Fruit fly (Drosophila melanogaster): ENCODE results near the gene CG8003.

CG8003 gene

dm6 chr3L:10660744-10661589, at the start of gene CG8003, which contains the start of gene CG32066 (continued):
- TF ChIP-seq Fer2 (tag; optimal IDR thresholded peaks at IDR 0.05), result no peak
- TF ChIP-seq Hey (tag; optimal IDR thresholded peaks at IDR 0.05), result no peak
- TF ChIP-seq jigr1 (GFP tag; IDR thresholded peaks at IDR 0.05), result no peak
- TF ChIP-seq CG17612 (GFP tag; IDR thresholded peaks at IDR 0.05), result no peak
- TF ChIP-seq Dref (GFP tag; IDR thresholded peaks at IDR 0.05), result no peak
- no peak for TF ChIP-seq Neu2 (GFP tag; optimal IDR thresholded peaks at IDR 0.05; ENCODE audit: borderline replicate concordance)
- TF ChIP-seq CG3065 (GFP tag; optimal IDR thresholded peaks at IDR 0.05), result no peak
- TF ChIP-seq CG8924 (tag; optimal IDR thresholded peaks at IDR 0.05), result peak; percentile 56
- no peak for TF ChIP-seq Sox100B (GFP tag; optimal IDR thresholded peaks at IDR 0.05)
- no peak for TF ChIP-seq CG17912 (GFP tag; optimal IDR thresholded peaks at IDR 0.05)
- peak; percentile 48 for TF ChIP-seq dmrt11E (tag; optimal IDR thresholded peaks at IDR 0.05)
- peak; percentile 64 for TF ChIP-seq CG30403 (GFP tag; optimal IDR thresholded peaks at IDR 0.05)
- peak; percentile 5 for TF ChIP-seq Ets97D (GFP tag; optimal IDR thresholded peaks at IDR 0.05)
- TF ChIP-seq zf30C (GFP tag; optimal IDR thresholded peaks at IDR 0.05), result peak; percentile 12
- TF ChIP-seq ab (GFP tag; optimal IDR thresholded peaks at IDR 0.05), result no peak
- peak; percentile 12 for TF ChIP-seq ind (GFP tag; optimal IDR thresholded peaks at IDR 0.05)
- peak; percentile 8 for TF ChIP-seq CG12769 (tag; optimal IDR thresholded peaks at IDR 0.05)
- TF ChIP-seq pnt (GFP tag; optimal IDR thresholded peaks at IDR 0.05), result no peak
- no peak for TF ChIP-seq cato (GFP tag; optimal IDR thresholded peaks at IDR 0.05; ENCODE audit: borderline replicate concordance)
- TF ChIP-seq ftz-f1 (GFP tag; optimal IDR thresholded peaks at IDR 0.05), result no peak
- peak; percentile 16 for TF ChIP-seq Hmr (GFP tag; optimal IDR thresholded peaks at IDR 0.05)
- no peak for TF ChIP-seq jing (GFP tag; optimal IDR thresholded peaks at IDR 0.05)
- no peak for TF ChIP-seq TFAM (GFP tag; optimal IDR thresholded peaks at IDR 0.05)
- TF ChIP-seq Ssrp (tag; optimal IDR thresholded peaks at IDR 0.05), result peak; percentile 22
- TF ChIP-seq nerfin-1 (tag; optimal IDR thresholded peaks at IDR 0.05), result peak; percentile 96
- TF ChIP-seq sens-2 (GFP tag; IDR thresholded peaks at IDR 0.05), result no peak
- TF ChIP-seq CG3407 (GFP tag; optimal IDR thresholded peaks at IDR 0.05), result no peak
- TF ChIP-seq caup (GFP tag; optimal IDR thresholded peaks at IDR 0.05; ENCODE audit: severe bottlenecking), result peak; percentile 5
- no peak for TF ChIP-seq peb (GFP tag; IDR thresholded peaks at IDR 0.05)
- peak; percentile 61 for TF ChIP-seq pzg (GFP tag; optimal IDR thresholded peaks at IDR 0.05)
- peak; percentile 76 for TF ChIP-seq HLHmδ (GFP tag; optimal IDR thresholded peaks at IDR 0.05)
- no peak for TF ChIP-seq CG13123 (GFP tag; optimal IDR thresholded peaks at IDR 0.05)
- TF ChIP-seq NC2β (GFP tag; optimal IDR thresholded peaks at IDR 0.05), result no peak
- TF ChIP-seq trh (GFP tag; optimal IDR thresholded peaks at IDR 0.05), result no peak
- no peak for TF ChIP-seq br (optimal IDR thresholded peaks at IDR 0.05)
- no peak for TF ChIP-seq tx (GFP tag; optimal IDR thresholded peaks at IDR 0.05)
- TF ChIP-seq sens (GFP tag), result peak; percentile 78
- TF ChIP-seq Antp (GFP tag; optimal IDR thresholded peaks at IDR 0.05), result no peak
- TF ChIP-seq D (optimal IDR thresholded peaks at IDR 0.05), result no peak
- no peak for TF ChIP-seq D (GFP tag; optimal IDR thresholded peaks at IDR 0.05)
- TF ChIP-seq zfh1 (GFP tag; IDR thresholded peaks at IDR 0.05), result peak; percentile 51; the same call in 2 of the 3 replicates
- peak; percentile 86 for TF ChIP-seq tna (GFP tag; IDR thresholded peaks at IDR 0.05; ENCODE audit: partially characterized antibody)
- TF ChIP-seq inv (GFP tag; IDR thresholded peaks at IDR 0.05; ENCODE audit: partially characterized antibody), result peak; percentile 96
- peak; percentile 40; the same call in 1 of the 2 replicates for TF ChIP-seq Atf6 (GFP tag; IDR thresholded peaks at IDR 0.05)
- no peak for TF ChIP-seq CG10565 (GFP tag; optimal IDR thresholded peaks at IDR 0.05)
- 0 out of 2 replicates have a peak, but pooled peaks have one; percentile 25 for TF ChIP-seq CG5953 (GFP tag; IDR thresholded peaks at IDR 0.05)
- TF ChIP-seq CG3847 (GFP tag; IDR thresholded peaks at IDR 0.05), result peak; percentile 32; the same call in 1 of the 2 replicates
- peak; percentile 87 for TF ChIP-seq CG10267 (tag; optimal IDR thresholded peaks at IDR 0.05)
- TF ChIP-seq Dfd (GFP tag; optimal IDR thresholded peaks at IDR 0.05), result no peak
- peak; percentile 83; the same call in 2 of the 3 replicates for TF ChIP-seq Doc3 (GFP tag; IDR thresholded peaks at IDR 0.05; ENCODE audit: partially characterized antibody)

All from whole organism, embryonic.